Fruit fly (Drosophila melanogaster) whole organism, adult: ENCODE measurements around the gene CG13601.

Experiments
- CG11617 ChIP-seq: fragments of 200-800 bp; sonication (Bioruptor generic); optimal IDR thresholded peaks from 2 replicates; lab custom pipeline; 2017; ENCODE audit warnings: mild to moderate bottlenecking, missing biosample characterization, missing genetic modification reagents, missing genetic modification characterization
- CG12768 ChIP-seq: fragments of 200-800 bp; sonication (Bioruptor generic); optimal IDR thresholded peaks from 2 replicates; lab custom pipeline; 2017; ENCODE audit warnings: missing biosample characterization, missing genetic modification characterization, mild to moderate bottlenecking, moderate library complexity, missing genetic modification reagents
- CG14711 ChIP-seq: fragments of 200-800 bp; sonication (Bioruptor generic); optimal IDR thresholded peaks from 2 replicates; lab custom pipeline; 2018; ENCODE audit warnings: missing biosample characterization, mild to moderate bottlenecking, missing genetic modification characterization, moderate library complexity
- CG1620 ChIP-seq: fragments of 200-800 bp; sonication (Bioruptor generic); optimal IDR thresholded peaks from 2 replicates; lab custom pipeline; 2016; ENCODE audit warnings: missing biosample characterization, missing genetic modification characterization
- CG33017 ChIP-seq: fragments of 200-800 bp; sonication (Bioruptor generic); optimal IDR thresholded peaks from 2 replicates; lab custom pipeline; 2018; ENCODE audit warnings: missing biosample characterization, mild to moderate bottlenecking, missing genetic modification characterization, moderate library complexity
- CG5204 ChIP-seq: fragments of 200-800 bp; sonication (Bioruptor generic); optimal IDR thresholded peaks from 2 replicates; lab custom pipeline; 2016; ENCODE audit warnings: missing biosample characterization, missing genetic modification characterization
- CG7045 ChIP-seq: fragments of 200-800 bp; sonication (Bioruptor generic); optimal IDR thresholded peaks from 2 replicates; lab custom pipeline; 2017; ENCODE audit warnings: missing biosample characterization, mild to moderate bottlenecking, missing genetic modification characterization
- CG7101 ChIP-seq: fragments of 200-800 bp; sonication (Bioruptor generic); optimal IDR thresholded peaks from 2 replicates; lab custom pipeline; 2018; ENCODE audit warnings: missing biosample characterization, mild to moderate bottlenecking, missing genetic modification characterization, moderate library complexity
- Clk ChIP-seq: fragments of 200-800 bp; sonication (Bioruptor generic); optimal IDR thresholded peaks from 2 replicates; lab custom pipeline; 2017; ENCODE audit warnings: missing biosample characterization, missing genetic modification characterization
- Crg-1 ChIP-seq: fragments of 200-800 bp; sonication (Bioruptor generic); optimal IDR thresholded peaks from 2 replicates; lab custom pipeline; 2016; ENCODE audit warnings: missing biosample characterization, missing genetic modification characterization
- Hr96 ChIP-seq: fragments of 200-800 bp; sonication (Bioruptor generic); optimal IDR thresholded peaks from 2 replicates; lab custom pipeline; 2016; ENCODE audit warnings: missing biosample characterization, missing genetic modification characterization
- Mnt ChIP-seq: fragments of 200-800 bp; sonication (Bioruptor generic); optimal IDR thresholded peaks from 2 replicates; lab custom pipeline; 2016; ENCODE audit warnings: missing biosample characterization, mild to moderate bottlenecking, missing genetic modification characterization
- bab1 ChIP-seq: fragments of 200-800 bp; sonication (Bioruptor generic); optimal IDR thresholded peaks from 3 replicates; lab custom pipeline; 2019; ENCODE audit warnings: missing biosample characterization, mild to moderate bottlenecking, missing genetic modification characterization, moderate library complexity
- cic ChIP-seq: fragments of 200-800 bp; sonication (Bioruptor generic); optimal IDR thresholded peaks from 2 replicates; lab custom pipeline; 2017; ENCODE audit warnings: missing biosample characterization, mild to moderate bottlenecking, missing genetic modification characterization, moderate library complexity
- cnc ChIP-seq, 2 experiments: fragments of >200 bp; optimal IDR thresholded peaks; 2 replicates each; lab custom pipeline; 2017
- kay ChIP-seq: fragments of 200-800 bp; sonication (Bioruptor generic); peaks from one replicate; lab custom pipeline; 2016; ENCODE audit warnings: missing biosample characterization, missing genetic modification characterization, borderline replicate concordance
- ovo ChIP-seq: fragments of 200-800 bp; sonication (Bioruptor generic); optimal IDR thresholded peaks from 2 replicates; lab custom pipeline; 2016; ENCODE audit warnings: missing biosample characterization, missing genetic modification characterization
- pad ChIP-seq: fragments of 200-800 bp; sonication (Bioruptor generic); optimal IDR thresholded peaks from 3 replicates; lab custom pipeline; 2017; ENCODE audit warnings: missing biosample characterization, missing genetic modification characterization, mild to moderate bottlenecking, moderate library complexity, missing genetic modification reagents
- tj ChIP-seq: fragments of 200-800 bp; sonication (Bioruptor generic); optimal IDR thresholded peaks from 3 replicates; lab custom pipeline; 2017; ENCODE audit warnings: missing biosample characterization, mild to moderate bottlenecking, missing genetic modification characterization, moderate library complexity

Gene CG13601

dm6 chr3R:23912349-23912748 lies 15.1 kb downstream of the CG13601 start:
- TF ChIP-seq CG11617 (no peak), CG1620 (no peak), CG7045 (GFP tag; lab: Kevin White, UChicago) (no peak), Crg-1 (no peak)

dm6 chr3R:23911073-23911690 lies 16.3 kb downstream of the CG13601 start:
- TF ChIP-seq CG1620 = no peak
- no peak for TF ChIP-seq CG33017 (tag; lab: Kevin White, UChicago)
- TF ChIP-seq tj = no peak
- TF ChIP-seq CG5204 (GFP tag; lab: Kevin White, UChicago) = no peak
- TF ChIP-seq Mnt (GFP tag; lab: Kevin White, UChicago) = no peak
- TF ChIP-seq bab1 = no peak
- TF ChIP-seq Crg-1 = no peak
- no peak for TF ChIP-seq kay (GFP tag; lab: Kevin White, UChicago)
- TF ChIP-seq CG7101 (tag; lab: Kevin White, UChicago) = no peak
- TF ChIP-seq pad (GFP tag; lab: Kevin White, UChicago) = no peak
- no peak for TF ChIP-seq cnc (optimal IDR thresholded peaks at IDR 0.05; lab: Kevin White, UChicago)
- TF ChIP-seq ovo (GFP tag; lab: Kevin White, UChicago) = no peak
- no peak for TF ChIP-seq CG11617
- no peak for TF ChIP-seq Clk

dm6 chr3R:23910260-23910887 lies 17.1 kb downstream of the CG13601 start:
- TF ChIP-seq pad (GFP tag; lab: Kevin White, UChicago) (no peak), CG11617 (no peak), bab1 (no peak), CG12768 (GFP tag; lab: Kevin White, UChicago) (no peak), CG14711 (no peak), CG5204 (GFP tag; lab: Kevin White, UChicago) (no peak), Clk (no peak), tj (no peak), cic (GFP tag; lab: Kevin White, UChicago) (no peak), Hr96 (no peak), ovo (GFP tag; lab: Kevin White, UChicago) (no peak), CG7045 (GFP tag; lab: Kevin White, UChicago) (no peak), cnc (optimal IDR thresholded peaks at IDR 0.05; lab: Kevin White, UChicago) (no peak), CG33017 (tag; lab: Kevin White, UChicago) (no peak), Mnt (GFP tag; lab: Kevin White, UChicago) (no peak)

dm6 chr3R:23909347-23909862 lies 18.0 kb downstream of the CG13601 start:
- TF ChIP-seq kay (GFP tag; lab: Kevin White, UChicago) (no peak), Crg-1 (peak; percentile 8)

dm6 chr3R:23903425-23903824 lies 24.0 kb downstream of the CG13601 start:
- TF ChIP-seq CG5204 (GFP tag; lab: Kevin White, UChicago) = no peak
- TF ChIP-seq CG1620 = no peak
- TF ChIP-seq bab1 = no peak
- no peak for TF ChIP-seq Mnt (GFP tag; lab: Kevin White, UChicago)

- no peak for TF ChIP-seq Mnt (GFP tag; lab: Kevin White, UChicago)
- TF ChIP-seq CG14711 = peak; percentile 73
- no peak for TF ChIP-seq CG5204 (GFP tag; lab: Kevin White, UChicago)
Observed at dm6 chr3R:23902557-23902956, 24.9 kb downstream of the CG13601 start.

- TF ChIP-seq CG5204 (GFP tag; lab: Kevin White, UChicago) = peak; percentile 17
- TF ChIP-seq CG33017 (tag; lab: Kevin White, UChicago) = peak; percentile 26
- no peak for TF ChIP-seq CG7101 (tag; lab: Kevin White, UChicago)
- TF ChIP-seq CG7045 (GFP tag; lab: Kevin White, UChicago) = peak; percentile 27
- peak; percentile 19 for TF ChIP-seq CG12768 (GFP tag; lab: Kevin White, UChicago)
- no peak for TF ChIP-seq ovo (GFP tag; lab: Kevin White, UChicago)
- no peak for TF ChIP-seq cic (GFP tag; lab: Kevin White, UChicago)
- TF ChIP-seq Mnt (GFP tag; lab: Kevin White, UChicago) = no peak
- TF ChIP-seq cnc (optimal IDR thresholded peaks at IDR 0.05; lab: Kevin White, UChicago) = no peak
- TF ChIP-seq bab1 = no peak
Observed at dm6 chr3R:23902034-23902433, 25.4 kb downstream of the CG13601 start.

dm6 chr3R:23900092-23900491 lies 27.3 kb downstream of the CG13601 start:
- TF ChIP-seq tj (no peak), CG11617 (no peak), CG14711 (no peak), CG12768 (GFP tag; lab: Kevin White, UChicago) (no peak), CG33017 (tag; lab: Kevin White, UChicago) (no peak), Crg-1 (no peak), cnc (optimal IDR thresholded peaks at IDR 0.05; lab: Kevin White, UChicago) (no peak), ovo (GFP tag; lab: Kevin White, UChicago) (no peak), CG1620 (no peak), Mnt (GFP tag; lab: Kevin White, UChicago) (no peak), kay (GFP tag; lab: Kevin White, UChicago) (no peak)
